Fruit fly (Drosophila melanogaster) whole organism, embryonic: ENCODE measurements around the gene CG1774.

ENCODE experiments used
- Bgb ChIP-seq: fragments of 200-800 bp; sonication (Bioruptor generic); IDR thresholded peaks from 2 replicates; pipeline ENCODE4 v1.3.6; 2022; ENCODE audit warnings: missing biosample characterization, missing genetic modification characterization; ENCODE audit not compliant: partially characterized antibody
- CG10431 ChIP-seq: fragments of 200-800 bp; sonication (Bioruptor generic); optimal IDR thresholded peaks from 3 replicates; lab custom pipeline; 2018; ENCODE audit warnings: missing biosample characterization, mild to moderate bottlenecking, missing genetic modification characterization
- CG10462 ChIP-seq: fragments of 200-800 bp; sonication (Bioruptor generic); optimal IDR thresholded peaks from 2 replicates; lab custom pipeline; 2016; ENCODE audit warnings: missing biosample characterization, missing genetic modification characterization
- CG11456 ChIP-seq: fragments of 200-800 bp; sonication (Bioruptor generic); IDR thresholded peaks from 3 replicates; pipeline ENCODE4 v1.3.6; 2022; ENCODE audit warnings: missing biosample characterization, missing genetic modification characterization
- CG11504 ChIP-seq: fragments of 200-800 bp; sonication (Bioruptor generic); optimal IDR thresholded peaks from 3 replicates; lab custom pipeline; 2019; ENCODE audit warnings: missing biosample characterization, mild to moderate bottlenecking, missing genetic modification characterization, moderate library complexity
- CG1233 ChIP-seq: fragments of 200-800 bp; sonication (Bioruptor generic); optimal IDR thresholded peaks from 4 replicates; lab custom pipeline; 2018; ENCODE audit warnings: missing biosample characterization, mild to moderate bottlenecking, missing genetic modification characterization
- CG13287 ChIP-seq: fragments of 200-800 bp; sonication (Bioruptor generic); IDR thresholded peaks from 2 replicates; pipeline ENCODE4 v1.3.6; 2022; ENCODE audit warnings: missing biosample characterization, missing genetic modification characterization; ENCODE audit not compliant: partially characterized antibody
- CG13624 ChIP-seq: fragments of 200-800 bp; sonication (Bioruptor generic); optimal IDR thresholded peaks from 2 replicates; lab custom pipeline; 2016; ENCODE audit warnings: missing biosample characterization, missing genetic modification characterization
- CG14860 ChIP-seq: fragments of 200-800 bp; sonication (Bioruptor generic); IDR thresholded peaks from 3 replicates; pipeline ENCODE4 v1.3.6; 2022; ENCODE audit warnings: missing biosample characterization, missing genetic modification characterization; ENCODE audit not compliant: partially characterized antibody
- CG15696 ChIP-seq: fragments of 200-800 bp; sonication (Bioruptor generic); optimal IDR thresholded peaks from 2 replicates; lab custom pipeline; 2019; ENCODE audit warnings: missing biosample characterization, mild to moderate bottlenecking, missing genetic modification characterization, moderate library complexity
- CG17385 ChIP-seq: fragments of 200-800 bp; sonication (Bioruptor generic); optimal IDR thresholded peaks from 3 replicates; lab custom pipeline; 2018; ENCODE audit warnings: missing biosample characterization, mild to moderate bottlenecking, missing genetic modification characterization
- CG17829 ChIP-seq: fragments of 200-800 bp; optimal IDR thresholded peaks from 2 replicates; lab custom pipeline; 2019; ENCODE audit warnings: missing biosample characterization, mild to moderate bottlenecking, missing genetic modification characterization, moderate library complexity
- CG18262 ChIP-seq: fragments of 200-800 bp; optimal IDR thresholded peaks from 3 replicates; lab custom pipeline; 2019; ENCODE audit warnings: missing biosample characterization, mild to moderate bottlenecking, missing genetic modification characterization, moderate library complexity
- CG2199 ChIP-seq: fragments of 200-800 bp; sonication (Bioruptor generic); IDR thresholded peaks from 3 replicates; pipeline ENCODE4 v1.3.6; 2022; ENCODE audit warnings: missing biosample characterization, missing genetic modification characterization
- CG34224 ChIP-seq: fragments of 200-800 bp; sonication (Bioruptor generic); IDR thresholded peaks from 3 replicates; pipeline ENCODE4 v1.3.6; 2022; ENCODE audit warnings: missing biosample characterization, missing genetic modification characterization; ENCODE audit not compliant: partially characterized antibody
- CG4404 ChIP-seq: fragments of 200-800 bp; sonication (Bioruptor generic); IDR thresholded peaks from 2 replicates; pipeline ENCODE4 v1.3.6; 2022; ENCODE audit warnings: missing biosample characterization, missing genetic modification characterization
- CG4617 ChIP-seq: fragments of 200-800 bp; sonication (Bioruptor generic); optimal IDR thresholded peaks from 3 replicates; lab custom pipeline; 2016; ENCODE audit warnings: missing biosample characterization, missing genetic modification characterization, borderline replicate concordance
- CG9215 ChIP-seq: fragments of 200-800 bp; sonication (Bioruptor generic); IDR thresholded peaks from 2 replicates; pipeline ENCODE4 v1.3.6; 2022; ENCODE audit warnings: missing biosample characterization, missing genetic modification characterization
- D19A ChIP-seq: fragments of 200-800 bp; optimal IDR thresholded peaks from 3 replicates; lab custom pipeline; 2019; ENCODE audit warnings: missing biosample characterization, mild to moderate bottlenecking, missing genetic modification characterization, moderate library complexity
- Doc3 ChIP-seq: fragments of 200-800 bp; sonication (Bioruptor generic); IDR thresholded peaks from 3 replicates; pipeline ENCODE4 v1.3.6; 2022; ENCODE audit warnings: missing biosample characterization, missing genetic modification characterization; ENCODE audit not compliant: partially characterized antibody
- Dref ChIP-seq: fragments of 200-800 bp; sonication (Bioruptor generic); IDR thresholded peaks from 2 replicates; pipeline ENCODE4 v1.3.6; 2022; ENCODE audit warnings: missing biosample characterization, missing genetic modification characterization
- Ets97D ChIP-seq: fragments of 200-800 bp; sonication (Bioruptor generic); optimal IDR thresholded peaks from 3 replicates; lab custom pipeline; 2016; ENCODE audit warnings: missing biosample characterization, missing genetic modification characterization
- HLH4C ChIP-seq: fragments of 200-800 bp; sonication (Bioruptor generic); IDR thresholded peaks from 3 replicates; pipeline ENCODE4 v1.3.6; 2022; ENCODE audit warnings: missing biosample characterization, missing genetic modification characterization; ENCODE audit not compliant: partially characterized antibody
- MBD-R2 ChIP-seq: fragments of 200-800 bp; sonication (Bioruptor generic); IDR thresholded peaks from 2 replicates; pipeline ENCODE4 v1.3.6; 2022; ENCODE audit warnings: missing biosample characterization, missing genetic modification characterization
- Med ChIP-seq: fragments of 200-800 bp; sonication (Bioruptor generic); peaks from one replicate; lab custom pipeline; 2016; ENCODE audit warnings: missing biosample characterization, missing genetic modification characterization, mild to moderate bottlenecking, inconsistent platforms, moderate library complexity
- Myb ChIP-seq: fragments of 200-800 bp; sonication (Bioruptor generic); optimal IDR thresholded peaks from 2 replicates; lab custom pipeline; 2016; ENCODE audit warnings: missing biosample characterization, missing genetic modification characterization
- Opbp ChIP-seq: fragments of 200-800 bp; sonication (Bioruptor generic); IDR thresholded peaks from 3 replicates; pipeline ENCODE4 v1.3.6; 2022; ENCODE audit warnings: missing biosample characterization, missing genetic modification characterization; ENCODE audit not compliant: partially characterized antibody
- Sry-δ ChIP-seq: fragments of 200-800 bp; sonication (Bioruptor generic); optimal IDR thresholded peaks from 2 replicates; lab custom pipeline; 2016; ENCODE audit warnings: missing biosample characterization, missing genetic modification characterization
- Xbp1 ChIP-seq: fragments of 200-800 bp; sonication (Bioruptor generic); optimal IDR thresholded peaks from 3 replicates; lab custom pipeline; 2016; ENCODE audit warnings: missing biosample characterization, mild to moderate bottlenecking, missing genetic modification characterization
- amos ChIP-seq: fragments of 200-800 bp; sonication (Bioruptor generic); IDR thresholded peaks from 2 replicates; pipeline ENCODE4 v1.3.6; 2022; ENCODE audit warnings: missing biosample characterization, missing genetic modification characterization; ENCODE audit not compliant: partially characterized antibody
- cato ChIP-seq: fragments of 200-800 bp; sonication (Bioruptor generic); optimal IDR thresholded peaks from 2 replicates; lab custom pipeline; 2016; ENCODE audit warnings: missing biosample characterization, missing genetic modification characterization, borderline replicate concordance
- chinmo ChIP-seq: fragments of 200-800 bp; sonication (Bioruptor generic); IDR thresholded peaks from 4 replicates; pipeline ENCODE4 v1.3.6; 2022; ENCODE audit warnings: missing biosample characterization, missing genetic modification characterization; ENCODE audit not compliant: partially characterized antibody
- crol ChIP-seq: fragments of 200-800 bp; sonication (Bioruptor generic); IDR thresholded peaks from 2 replicates; pipeline ENCODE4 v1.3.6; 2022; ENCODE audit warnings: missing biosample characterization, missing genetic modification characterization
- dati ChIP-seq: fragments of 200-800 bp; sonication (Bioruptor generic); IDR thresholded peaks from 2 replicates; pipeline ENCODE4 v1.3.6; 2022; ENCODE audit warnings: missing biosample characterization, missing genetic modification characterization
- dpn ChIP-seq, 2 experiments: fragments of 200-800 bp; sonication (Bioruptor generic); optimal IDR thresholded peaks; 3 replicates each; lab custom pipeline; 2016; ENCODE audit warnings: missing biosample characterization in 2 of 2, missing genetic modification characterization in 2 of 2
- grau ChIP-seq: fragments of 200-800 bp; optimal IDR thresholded peaks from 3 replicates; lab custom pipeline; 2019; ENCODE audit warnings: missing biosample characterization, mild to moderate bottlenecking, missing genetic modification characterization, moderate library complexity
- her ChIP-seq: fragments of 200-800 bp; sonication (Bioruptor generic); optimal IDR thresholded peaks from 2 replicates; lab custom pipeline; 2016; ENCODE audit warnings: missing biosample characterization, missing genetic modification characterization
- jing ChIP-seq: fragments of 200-800 bp; sonication (Bioruptor generic); optimal IDR thresholded peaks from 2 replicates; lab custom pipeline; 2018; ENCODE audit warnings: missing biosample characterization, mild to moderate bottlenecking, missing genetic modification characterization
- ken ChIP-seq: fragments of 200-800 bp; sonication (Bioruptor generic); IDR thresholded peaks from 3 replicates; pipeline ENCODE4 v1.3.6; 2022; ENCODE audit warnings: missing biosample characterization, missing genetic modification characterization
- klu ChIP-seq: fragments of 200-800 bp; sonication (Bioruptor generic); IDR thresholded peaks from 2 replicates; pipeline ENCODE4 v1.3.6; 2022; ENCODE audit warnings: missing biosample characterization, missing genetic modification characterization
- mld ChIP-seq: fragments of 200-800 bp; sonication (Bioruptor generic); IDR thresholded peaks from 3 replicates; pipeline ENCODE4 v1.3.6; 2022; ENCODE audit warnings: missing biosample characterization, missing genetic modification characterization; ENCODE audit not compliant: partially characterized antibody
- nerfin-2 ChIP-seq: fragments of 200-800 bp; sonication (Bioruptor generic); IDR thresholded peaks from 2 replicates; pipeline ENCODE4 v1.3.6; 2022; ENCODE audit warnings: missing biosample characterization, missing genetic modification characterization; ENCODE audit not compliant: partially characterized antibody
- nom ChIP-seq: fragments of 200-800 bp; sonication (Bioruptor generic); optimal IDR thresholded peaks from 2 replicates; lab custom pipeline; 2017; ENCODE audit warnings: missing biosample characterization, missing genetic modification characterization, mild to moderate bottlenecking, moderate library complexity, missing genetic modification reagents
- pzg ChIP-seq: fragments of 200-800 bp; sonication (Bioruptor generic); optimal IDR thresholded peaks from 3 replicates; lab custom pipeline; 2018; ENCODE audit warnings: missing biosample characterization, mild to moderate bottlenecking, missing genetic modification characterization, moderate library complexity
- row ChIP-seq: fragments of 200-800 bp; sonication (Bioruptor generic); IDR thresholded peaks from 3 replicates; pipeline ENCODE4 v1.3.6; 2022; ENCODE audit warnings: missing biosample characterization, missing genetic modification characterization
- run ChIP-seq: fragments of 200-800 bp; sonication (Bioruptor generic); optimal IDR thresholded peaks from 3 replicates; lab custom pipeline; 2018; ENCODE audit warnings: missing biosample characterization, mild to moderate bottlenecking, missing genetic modification characterization
- sens ChIP-seq: fragments of 200-800 bp; sonication (Bioruptor generic); peaks from one replicate; lab custom pipeline; 2016; ENCODE audit warnings: missing biosample characterization, missing genetic modification characterization
- sens-2 ChIP-seq: fragments of 200-800 bp; sonication (Bioruptor generic); IDR thresholded peaks from 2 replicates; pipeline ENCODE4 v1.3.6; 2022; ENCODE audit warnings: missing biosample characterization, missing genetic modification characterization
- trem ChIP-seq: fragments of 200-800 bp; optimal IDR thresholded peaks from 3 replicates; lab custom pipeline; 2019; ENCODE audit warnings: missing biosample characterization, mild to moderate bottlenecking, missing genetic modification characterization, moderate library complexity

CG1774 gene

dm6 chr3R:31571885-31572292 is 20.7 kb upstream of the CG1774 start, which contains the start of gene gammaCOP (continued):
- TF ChIP-seq HLH4C (GFP tag; lab: Robert Waterston, UW) (peak; percentile 92), CG10462 (no peak), CG13287 (GFP tag; lab: Robert Waterston, UW) (peak; percentile 98), nerfin-2 (GFP tag; lab: Robert Waterston, UW) (peak; percentile 79), nom (GFP tag; lab: Kevin White, UChicago) (no peak), Ets97D (peak; percentile 43), row (GFP tag; lab: Robert Waterston, UW) (peak; percentile 52), CG11504 (tag; lab: Kevin White, UChicago) (no peak), CG15696 (no peak), amos (GFP tag; lab: Robert Waterston, UW) (peak; percentile 73), grau (tag; lab: Kevin White, UChicago) (peak; percentile 2), Xbp1 (GFP tag; lab: Kevin White, UChicago) (peak; percentile 77), dpn (GFP tag; optimal IDR thresholded peaks at IDR 0.05; lab: Kevin White, UChicago) (peak in 1 of 2 experiments; percentile 9), CG11456 (GFP tag; lab: Robert Waterston, UW) (no peak), sens (GFP tag; lab: Kevin White, UChicago) (peak; percentile 53), trem (peak; percentile 71), her (peak; percentile 15), CG14860 (GFP tag; lab: Robert Waterston, UW) (peak; percentile 90), CG13624 (GFP tag; lab: Kevin White, UChicago) (peak; percentile 55), Bgb (peak; percentile 85), pzg (peak; percentile 52), cato (no peak), CG18262 (tag; lab: Kevin White, UChicago) (no peak), ken (GFP tag; lab: Robert Waterston, UW) (no peak), CG4617 (GFP tag; lab: Kevin White, UChicago) (peak; percentile 42), mld (GFP tag; lab: Robert Waterston, UW) (peak; percentile 36; the same call in 1 of the 3 replicates), Dref (GFP tag; lab: Robert Waterston, UW) (peak; percentile 78; the same call in 1 of the 2 replicates), crol (GFP tag; lab: Robert Waterston, UW) (no peak), MBD-R2 (GFP tag; lab: Robert Waterston, UW) (peak; percentile 43), Myb (GFP tag; lab: Kevin White, UChicago) (peak; percentile 37), CG17829 (peak; percentile 36), CG34224 (peak; percentile 95), chinmo (GFP tag; lab: Robert Waterston, UW) (0 out of 4 replicates have a peak, but pooled peaks have one; percentile 47), Opbp (GFP tag; lab: Robert Waterston, UW) (peak; percentile 75; the same call in 1 of the 3 replicates)

- no peak for TF ChIP-seq CG2199 (GFP tag; lab: Robert Waterston, UW)
- peak; percentile 49 for TF ChIP-seq Med (GFP tag; lab: Kevin White, UChicago)
Measured at dm6 chr3R:31577351-31577750, 15.3 kb upstream of the CG1774 start.

dm6 chr3R:31580032-31580431 is 12.6 kb upstream of the CG1774 start:
- TF ChIP-seq CG17385 (GFP tag; lab: Kevin White, UChicago) (peak; percentile 83), CG1233 (no peak), klu (GFP tag; lab: Robert Waterston, UW) (no peak), CG4404 (GFP tag; lab: Robert Waterston, UW) (no peak), CG9215 (peak; percentile 47), Sry-δ (GFP tag; lab: Kevin White, UChicago) (no peak), run (tag; lab: Kevin White, UChicago) (no peak), jing (GFP tag; lab: Kevin White, UChicago) (no peak), dati (no peak), Doc3 (no peak), CG10431 (GFP tag; lab: Kevin White, UChicago) (no peak), HLH4C (GFP tag; lab: Robert Waterston, UW) (no peak), sens-2 (GFP tag; lab: Robert Waterston, UW) (no peak), D19A (tag; lab: Kevin White, UChicago) (no peak)
